Fruit fly (Drosophila melanogaster) ovary, adult (tissue): ENCODE measurements around the gene Mlp84B.

Source experiments
- CG17801 ChIP-seq: fragments of 200-800 bp; optimal IDR thresholded peaks from 2 replicates; lab custom pipeline; 2019; ENCODE audit warnings: missing biosample characterization, mild to moderate bottlenecking, missing genetic modification characterization, moderate library complexity; ENCODE audit not compliant: partially characterized antibody

Mlp84B gene

DNA sequence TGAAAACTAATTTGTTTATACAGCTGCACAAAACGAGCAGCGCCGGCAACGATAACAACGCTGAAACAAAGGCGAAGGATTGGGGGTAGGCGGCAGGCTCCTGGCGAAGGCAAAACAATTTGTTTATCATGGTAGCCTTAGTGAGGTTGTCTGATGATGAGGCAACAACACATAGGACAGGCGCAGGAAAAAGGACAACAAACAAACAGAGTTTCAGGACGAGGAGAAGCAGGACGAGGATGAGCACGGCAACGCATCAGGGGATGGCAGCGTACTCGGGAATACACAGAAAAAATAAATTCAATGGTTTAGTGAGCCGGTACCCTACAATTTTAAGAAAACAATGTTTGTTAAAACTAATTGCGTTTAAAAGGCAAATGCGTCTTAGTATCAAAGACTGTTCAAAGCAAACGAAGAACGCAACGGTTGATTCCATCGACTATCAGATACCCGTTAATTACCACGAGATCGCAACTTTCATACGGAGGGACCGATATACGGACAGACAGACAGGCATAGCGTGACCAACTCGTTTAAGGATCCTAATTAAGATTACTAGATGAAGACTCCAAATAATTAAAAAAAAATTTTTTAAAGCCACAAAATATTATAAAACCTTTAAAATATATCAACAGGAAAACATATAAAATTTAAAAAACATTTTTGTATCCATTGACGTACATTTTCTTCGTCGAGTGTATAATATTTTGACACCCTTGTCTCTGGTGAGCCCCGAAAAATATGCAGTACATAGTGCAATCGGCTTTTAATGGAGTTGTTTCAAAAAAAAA is 17.4 kb upstream of the Mlp84B start:
- no peak for TF ChIP-seq CG17801 (GFP tag; lab: Kevin White, UChicago)

DNA sequence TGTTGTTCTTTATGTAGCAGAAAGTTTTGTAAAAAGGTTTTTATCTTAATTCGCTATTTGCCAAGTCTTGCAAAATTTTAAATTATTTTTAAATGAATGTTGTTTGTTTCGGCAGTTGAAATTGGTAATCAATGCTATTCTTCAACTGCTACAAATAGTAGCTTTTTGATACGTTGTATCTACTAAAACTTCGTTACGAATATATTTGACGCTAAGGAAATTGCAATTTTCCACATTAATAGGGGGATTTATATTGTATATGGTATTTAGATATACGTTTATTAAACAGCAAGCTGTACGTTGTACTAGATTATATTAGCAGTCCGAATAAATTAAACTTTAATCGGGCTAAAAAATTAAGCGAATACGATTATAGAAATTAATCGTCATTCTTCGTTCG is 13.7 kb upstream of the Mlp84B start, which contains the start of gene CG31493:
TSS of gene CG31493 (plus strand) at position 301 of the 400 bp plus-strand sequence.
- no peak for TF ChIP-seq CG17801 (GFP tag; lab: Kevin White, UChicago)

DNA sequence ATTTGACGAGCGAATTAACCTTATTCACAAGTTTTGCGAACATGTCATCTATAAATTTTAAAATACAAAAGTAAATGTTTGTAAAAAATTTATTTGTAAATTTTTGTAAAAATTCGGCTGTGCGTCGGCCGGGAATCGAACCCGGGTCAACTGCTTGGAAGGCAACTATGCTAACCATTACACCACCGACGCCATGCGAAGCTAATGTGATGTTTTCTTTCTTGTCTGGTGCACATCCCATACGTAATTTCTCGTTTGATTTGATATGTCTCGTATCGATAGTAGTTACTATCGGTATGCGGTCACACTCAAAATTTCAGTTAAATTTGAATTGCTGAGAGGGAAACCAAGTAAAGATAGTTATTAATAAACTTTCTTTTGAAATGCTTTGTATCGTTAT is 13.3 kb upstream of the Mlp84B start:
- TF ChIP-seq CG17801 (GFP tag; lab: Kevin White, UChicago) = peak; percentile 34

DNA sequence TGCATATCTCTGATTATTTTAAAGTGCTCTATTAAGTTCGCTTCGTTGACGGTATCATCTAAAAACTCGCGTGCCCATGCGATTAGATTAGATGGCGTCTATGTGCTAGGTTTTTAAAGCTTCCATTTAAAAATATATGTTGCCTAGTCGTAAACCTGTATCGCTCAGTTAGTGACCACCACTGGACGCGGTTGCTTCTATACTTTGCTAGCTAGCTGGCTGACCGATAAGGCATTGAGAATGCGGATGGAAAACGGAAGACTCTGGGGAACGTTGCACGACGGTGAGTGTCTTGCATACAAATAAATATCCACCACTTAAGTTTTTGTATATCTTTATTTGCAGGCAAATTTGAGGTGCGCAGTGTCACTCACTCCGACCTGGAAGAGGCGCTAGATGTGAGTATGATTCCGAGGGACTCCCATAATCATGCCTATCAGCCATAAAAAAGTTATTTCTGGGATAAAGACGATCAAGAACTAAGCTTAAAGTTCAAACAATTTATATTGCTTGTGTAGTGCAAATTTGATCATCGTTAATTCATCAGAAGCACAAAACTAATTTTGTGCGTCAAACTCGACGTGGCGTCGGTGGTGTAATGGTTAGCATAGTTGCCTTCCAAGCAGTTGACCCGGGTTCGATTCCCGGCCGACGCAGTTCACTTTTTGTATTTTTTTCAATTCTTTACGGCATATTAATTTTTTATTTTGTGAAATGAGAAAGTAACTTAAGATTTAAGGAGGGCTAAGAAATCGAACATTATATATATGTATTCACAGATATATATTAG is 11.9 kb upstream of the Mlp84B start, which contains the start of gene CG31248:
TSS of gene CG31248 (plus strand) at position 41 of the 790 bp plus-strand sequence.
- no peak for TF ChIP-seq CG17801 (GFP tag; lab: Kevin White, UChicago)

DNA sequence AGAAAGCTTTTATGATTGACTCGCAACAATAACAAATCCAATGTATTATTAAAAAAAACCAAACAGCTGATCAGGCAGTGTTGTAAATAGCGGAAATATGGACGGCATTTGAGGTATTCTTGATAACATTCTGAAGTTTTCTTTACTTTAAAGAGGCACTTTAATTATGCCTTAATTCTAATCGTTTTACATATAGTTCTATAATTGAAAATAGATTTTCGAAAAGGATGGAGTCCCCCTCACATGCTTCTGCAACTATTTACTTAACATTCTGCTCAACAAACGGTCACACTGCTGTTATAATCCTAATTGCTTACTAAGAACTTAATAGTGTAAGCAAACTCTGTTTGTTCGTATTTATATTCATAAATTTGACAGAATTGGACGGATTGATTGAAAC is 10.4 kb upstream of the Mlp84B start, which contains the start of gene CG10068:
TSS of gene CG10068 (minus strand) at position 62 of the 400 bp plus-strand sequence.
- TF ChIP-seq CG17801 (GFP tag; lab: Kevin White, UChicago) = peak; percentile 89

DNA sequence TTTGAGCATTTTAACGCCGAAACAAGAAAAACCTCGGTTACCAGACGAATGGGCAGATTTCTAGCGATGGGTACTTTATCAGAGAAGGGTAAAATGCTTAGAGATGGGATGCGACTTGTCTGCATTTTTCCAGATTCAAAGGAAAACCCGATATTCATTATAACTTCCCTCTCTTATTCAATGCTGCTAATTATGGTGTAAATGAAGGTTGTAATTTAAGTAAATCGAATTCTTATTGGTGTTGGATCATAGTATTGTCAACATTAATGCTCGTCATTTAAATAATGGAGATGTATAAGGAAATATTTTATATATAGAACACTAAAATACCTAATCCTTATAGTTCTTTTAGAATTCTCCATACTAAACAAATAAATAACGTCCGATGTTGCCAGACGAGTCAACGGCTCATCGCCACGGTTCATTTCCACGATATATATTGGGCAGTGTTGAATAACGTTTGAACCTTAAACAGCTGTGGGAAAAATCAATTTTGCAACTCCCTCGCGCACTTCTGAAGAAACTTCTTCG is 6.6 kb upstream of the Mlp84B start, which contains the start of the genes Alh and CG10098:
TSS of gene Alh (minus strand) at position 77 of the 531 bp plus-strand sequence.
TSS of gene CG10098 (plus strand) at position 440 of the 531 bp plus-strand sequence.
- peak; percentile 46 for TF ChIP-seq CG17801 (GFP tag; lab: Kevin White, UChicago)

DNA sequence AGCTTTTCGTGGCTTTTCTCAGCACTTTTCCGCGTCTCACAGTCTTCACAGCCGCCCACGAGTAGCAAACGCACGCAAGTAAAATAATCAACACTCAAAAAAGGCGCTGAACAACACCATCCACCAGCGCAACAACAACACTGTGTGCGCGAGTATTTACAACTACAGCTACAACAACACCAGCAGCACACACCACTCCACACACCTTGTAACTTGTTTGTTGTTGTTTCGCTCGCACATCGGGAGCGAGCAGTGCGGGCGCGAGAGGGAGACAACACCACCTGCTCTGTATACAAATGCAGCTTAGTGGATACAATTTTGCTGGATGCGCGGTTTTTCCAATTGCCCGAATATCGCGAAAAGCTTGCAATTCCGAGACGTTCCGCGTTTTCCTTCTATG is 6.2 kb upstream of the Mlp84B start:
- TF ChIP-seq CG17801 (GFP tag; lab: Kevin White, UChicago) = no peak

DNA sequence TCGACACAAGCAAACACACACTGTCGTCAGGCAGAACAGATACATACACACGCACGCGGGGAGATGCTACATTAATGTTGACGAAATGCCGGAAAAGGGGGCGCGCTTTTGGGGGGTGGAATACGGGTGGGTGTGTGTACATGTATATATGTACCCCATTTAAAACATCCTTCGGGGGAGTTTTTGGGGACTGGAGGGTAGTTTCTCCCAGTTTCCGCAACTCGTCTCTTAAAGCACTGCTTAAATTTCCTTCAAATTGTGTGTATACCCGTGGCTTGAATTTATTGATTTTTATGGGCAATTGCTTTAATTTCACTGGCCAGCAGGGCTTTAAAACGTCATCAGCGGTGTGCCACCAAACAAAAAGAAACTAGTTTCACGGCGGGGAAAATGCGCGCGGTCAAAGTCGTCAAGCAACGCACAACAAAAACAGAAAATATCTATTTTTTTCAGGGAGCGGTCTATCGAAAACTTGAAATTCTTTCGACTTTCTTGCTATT is 5.6 kb upstream of the Mlp84B start:
- no peak for TF ChIP-seq CG17801 (GFP tag; lab: Kevin White, UChicago)

DNA sequence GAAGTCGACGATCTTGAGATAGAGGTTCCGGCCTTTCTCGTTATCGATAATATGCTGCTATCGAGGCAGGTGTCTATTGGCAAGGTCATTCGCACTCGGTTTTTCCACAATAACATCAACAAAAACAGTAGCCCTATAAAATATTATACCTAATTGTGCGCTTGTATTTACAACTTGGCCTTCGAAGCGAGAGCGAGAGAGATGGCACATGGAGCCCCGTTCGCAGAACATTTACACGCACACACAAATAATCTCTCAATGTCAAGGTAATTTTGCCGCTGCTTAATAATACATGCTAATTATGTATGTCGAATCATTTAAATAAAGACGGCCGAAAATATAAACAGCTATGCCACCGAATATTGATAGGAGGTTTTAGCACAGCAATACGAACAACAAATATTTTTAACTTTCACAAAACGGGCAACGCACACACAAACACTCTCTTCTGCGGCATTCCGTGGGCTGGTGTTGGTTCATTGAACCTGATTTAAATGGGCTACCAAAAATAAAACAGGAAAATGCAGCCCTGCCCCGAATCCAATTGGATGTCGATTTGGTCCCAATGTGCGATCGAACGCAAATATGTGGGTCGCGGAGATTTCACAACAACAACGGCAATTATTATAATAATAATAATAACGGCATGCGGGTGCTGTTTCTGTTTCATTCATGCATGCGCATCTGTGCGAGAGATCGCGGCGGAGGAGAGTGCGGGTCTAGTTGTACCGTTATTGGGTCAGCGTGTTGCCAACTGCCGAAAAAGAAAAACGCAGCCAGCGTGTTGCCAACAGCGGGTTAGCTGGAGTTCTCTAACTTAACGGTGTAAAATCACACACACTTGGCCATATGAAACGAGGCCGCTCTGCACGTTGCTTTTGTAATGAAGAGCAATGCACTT is 4.9 kb upstream of the Mlp84B start:
- TF ChIP-seq CG17801 (GFP tag; lab: Kevin White, UChicago) = no peak

DNA sequence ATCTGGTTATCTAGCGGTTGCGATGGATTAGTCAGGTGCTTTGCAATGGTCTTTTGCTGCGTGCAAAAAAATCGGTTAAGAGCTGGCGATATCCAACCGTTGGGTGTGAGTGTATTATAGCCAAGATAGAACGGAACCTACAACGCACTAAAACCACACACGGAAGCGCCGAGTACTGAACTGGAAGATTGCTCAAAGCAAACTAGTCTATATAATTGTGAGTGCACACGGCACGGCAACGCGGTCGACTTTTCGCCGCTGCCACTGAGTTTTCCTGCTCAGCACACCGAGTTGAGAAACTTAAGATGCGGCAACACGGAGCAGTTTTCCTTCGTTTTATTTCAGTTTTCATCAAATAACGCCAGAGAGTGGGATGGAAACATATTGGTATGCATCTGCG is 1.0 kb downstream of the Mlp84B start:
- TF ChIP-seq CG17801 (GFP tag; lab: Kevin White, UChicago) = no peak

DNA sequence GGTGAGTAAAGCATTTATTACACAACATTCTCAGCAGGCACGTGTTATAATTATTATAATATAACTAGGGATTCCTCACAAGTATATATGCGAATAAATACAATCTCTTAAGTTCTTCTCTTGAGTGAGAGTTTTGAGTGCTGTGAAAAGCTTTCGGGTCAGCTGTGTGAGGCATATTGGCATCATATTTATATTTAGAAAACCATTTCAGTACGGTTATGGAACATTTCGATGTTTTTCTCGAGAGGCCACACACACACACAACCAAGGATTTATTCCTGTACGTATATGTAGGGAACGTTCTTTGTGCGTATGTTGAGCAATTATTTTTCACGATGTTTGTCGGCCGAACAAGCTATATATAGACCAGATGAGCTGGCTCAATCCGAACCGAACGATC is 4.6 kb downstream of the Mlp84B start:
- no peak for TF ChIP-seq CG17801 (GFP tag; lab: Kevin White, UChicago)

DNA sequence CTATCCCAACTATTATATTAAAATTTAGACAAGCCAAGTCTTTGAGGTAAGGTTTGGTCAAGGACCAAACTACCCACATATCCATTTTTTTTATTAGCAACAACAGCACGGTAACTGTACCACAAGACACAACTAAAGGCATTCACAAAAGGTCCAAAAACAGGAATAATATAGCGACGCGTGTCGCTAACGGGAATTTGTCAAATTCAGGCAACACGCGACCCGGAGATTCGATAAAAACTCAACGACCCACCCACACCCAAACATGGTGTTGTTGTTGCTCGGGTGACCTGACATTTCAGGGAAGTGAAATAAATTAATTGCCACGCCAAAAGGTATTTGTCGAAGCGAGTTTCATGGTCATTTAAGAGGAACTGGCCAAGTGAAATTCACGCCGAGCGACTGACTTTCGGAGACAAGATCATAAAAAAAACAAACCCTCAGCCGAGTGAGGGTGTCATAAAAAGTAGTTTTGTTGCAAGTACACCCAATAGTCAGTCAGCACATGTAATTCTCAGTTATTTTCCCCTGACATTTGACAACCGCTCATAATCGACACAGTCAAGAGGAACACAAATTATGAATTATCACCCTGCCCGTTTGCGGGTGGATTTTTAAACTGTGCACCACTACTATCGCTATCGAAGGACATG is 6.2 kb downstream of the Mlp84B start:
- TF ChIP-seq CG17801 (GFP tag; lab: Kevin White, UChicago) = no peak

DNA sequence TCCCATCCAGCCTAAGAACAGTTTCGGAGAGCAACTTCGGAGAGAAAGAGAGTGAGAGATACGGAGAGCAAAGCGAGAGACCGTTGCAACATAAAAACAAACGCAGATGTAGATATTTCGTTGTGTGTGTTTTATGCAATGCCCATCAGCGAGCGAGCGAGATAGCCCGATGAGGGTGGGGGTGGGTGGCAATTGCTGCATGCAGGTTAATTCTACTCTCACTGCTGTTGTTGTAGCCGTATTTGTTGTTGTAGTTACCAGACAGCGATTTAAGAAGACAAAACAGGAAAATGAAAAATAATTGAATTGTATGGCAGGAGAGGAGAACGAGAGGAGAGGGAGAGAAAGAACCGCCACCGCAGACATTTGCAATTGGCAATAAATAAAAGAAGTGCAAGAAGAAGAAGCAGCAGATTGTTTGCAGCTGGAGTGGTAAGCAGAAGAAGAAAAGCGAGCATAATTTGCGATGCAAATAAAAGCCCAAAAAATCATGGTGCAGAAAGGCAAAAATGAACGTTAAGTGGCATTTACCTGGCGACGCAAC is 7.7 kb downstream of the Mlp84B start:
- TF ChIP-seq CG17801 (GFP tag; lab: Kevin White, UChicago) = no peak
